Worm (Caenorhabditis elegans): ENCODE results near the gene C33E10.10.

The C33E10.10 gene

DNA sequence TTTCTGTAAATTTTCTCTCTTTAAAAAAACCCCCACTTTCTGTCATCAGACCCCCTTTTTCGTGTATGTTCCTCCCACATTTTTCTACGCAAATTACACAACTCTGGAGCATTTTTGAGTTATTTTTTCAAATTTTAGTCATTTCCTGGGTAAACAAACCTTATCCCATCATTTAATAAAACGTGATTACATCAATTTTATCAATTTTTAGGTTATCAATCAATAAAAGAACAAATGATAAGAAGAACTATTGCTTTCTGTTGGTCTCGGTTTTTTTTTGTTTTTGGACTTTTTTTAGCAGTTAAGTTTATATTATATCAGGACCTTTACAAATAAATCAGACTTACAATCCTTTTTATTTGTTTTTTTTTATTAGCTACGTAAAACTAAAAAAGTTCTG, 34.6 kb upstream of the C33E10.10 start, which contains the start of gene C53C11.2:
TSS of gene C53C11.2 (plus strand) at position 284 of the 400 bp plus-strand sequence.
- TF ChIP-seq pax-3 (tag; optimal IDR thresholded peaks at IDR 0.05) (no peak), unc-130 (tag; optimal IDR thresholded peaks at IDR 0.05) (no peak), nhr-76 (tag; optimal IDR thresholded peaks at IDR 0.05) (no peak), lin-13 (GFP tag; optimal IDR thresholded peaks at IDR 0.05) (no peak), tlp-1 (tag; optimal IDR thresholded peaks at IDR 0.05) (peak; percentile 36), elt-2 (tag; optimal IDR thresholded peaks at IDR 0.05) (peak; percentile 26), ztf-11 (tag; optimal IDR thresholded peaks at IDR 0.05) (no peak), mep-1 (tag; optimal IDR thresholded peaks at IDR 0.05) (no peak), irx-1 (tag; optimal IDR thresholded peaks at IDR 0.05) (no peak), nhr-28 (tag; optimal IDR thresholded peaks at IDR 0.05) (no peak)

DNA sequence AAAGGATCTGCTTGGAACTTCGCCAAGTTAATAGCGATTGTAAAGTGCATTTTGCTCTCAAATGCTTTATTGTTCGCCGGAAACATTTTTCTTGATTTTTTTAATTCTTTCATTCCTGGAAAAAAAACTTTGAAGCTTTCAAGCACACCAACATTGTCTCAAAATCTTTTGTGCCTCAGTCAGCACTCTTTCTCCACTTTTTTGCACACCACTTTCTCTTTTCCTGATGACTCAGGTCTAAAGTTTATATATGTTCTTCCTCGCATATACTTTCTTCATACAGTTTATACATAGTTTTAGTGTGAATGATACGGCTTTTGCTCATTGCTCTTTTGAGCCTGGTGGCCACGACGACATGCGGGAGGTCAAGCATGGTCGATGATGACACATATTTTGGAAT, 32.0 kb upstream of the C33E10.10 start, which contains the start of gene C53C11.5:
TSS of gene C53C11.5 (plus strand) at position 301 of the 400 bp plus-strand sequence.
- TF ChIP-seq skn-1 (tag; optimal IDR thresholded peaks at IDR 0.05): no peak
- TF ChIP-seq lin-15B (tag; optimal IDR thresholded peaks at IDR 0.05): no peak
- no peak for TF ChIP-seq fkh-10 (GFP tag; optimal IDR thresholded peaks at IDR 0.05)
- TF ChIP-seq C34B4.2 (tag; optimal IDR thresholded peaks at IDR 0.05): no peak
- TF ChIP-seq ceh-90 (tag; optimal IDR thresholded peaks at IDR 0.05): no peak
- no peak for TF ChIP-seq zag-1 (tag; optimal IDR thresholded peaks at IDR 0.05)
- no peak for TF ChIP-seq lir-3 (tag; optimal IDR thresholded peaks at IDR 0.05; ENCODE audit: poor library complexity)
- TF ChIP-seq pqm-1 (tag; optimal IDR thresholded peaks at IDR 0.05): no peak
- no peak for TF ChIP-seq tbx-2 (tag; optimal IDR thresholded peaks at IDR 0.05)
- no peak for TF ChIP-seq jun-1 (tag; optimal IDR thresholded peaks at IDR 0.05)
- TF ChIP-seq F16B12.6 (tag; optimal IDR thresholded peaks at IDR 0.05): no peak
- TF ChIP-seq nhr-84 (tag; optimal IDR thresholded peaks at IDR 0.05): no peak

DNA sequence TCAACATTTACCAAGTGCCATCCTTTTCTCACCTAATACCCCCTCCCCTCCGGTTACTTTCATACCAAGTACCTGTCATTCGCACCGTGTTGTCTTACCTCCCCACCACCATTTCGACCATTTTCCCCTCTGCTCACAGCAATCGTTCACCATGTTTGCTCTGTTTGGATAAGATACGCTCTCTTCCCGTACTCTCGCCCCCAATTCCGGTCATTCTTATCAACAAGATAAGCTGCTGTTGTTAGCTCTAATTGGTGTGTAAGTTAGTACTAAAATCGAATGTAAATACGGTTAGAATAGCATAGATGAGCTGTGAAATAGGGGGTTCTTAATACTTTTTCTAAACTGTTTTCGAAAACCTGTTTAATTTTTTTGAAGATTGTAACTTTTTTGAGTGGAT, 28.8 kb upstream of the C33E10.10 start:
- no peak for TF ChIP-seq mef-2 (tag; optimal IDR thresholded peaks at IDR 0.05)
- no peak for TF ChIP-seq lin-13 (GFP tag; optimal IDR thresholded peaks at IDR 0.05)
- no peak for TF ChIP-seq blmp-1 (tag; optimal IDR thresholded peaks at IDR 0.05)
- no peak for TF ChIP-seq pag-3 (tag; optimal IDR thresholded peaks at IDR 0.05; ENCODE audit: borderline replicate concordance, insufficient read depth)
- TF ChIP-seq ets-5 (GFP tag; IDR thresholded peaks at IDR 0.05): no peak
- TF ChIP-seq ztf-4 (tag; optimal IDR thresholded peaks at IDR 0.05): no peak
- no peak for TF ChIP-seq elt-3 (tag; optimal IDR thresholded peaks at IDR 0.05)
- no peak for TF ChIP-seq pqm-1 (tag; optimal IDR thresholded peaks at IDR 0.05)
- TF ChIP-seq snu-23 (GFP tag; optimal IDR thresholded peaks at IDR 0.05): no peak
- no peak for TF ChIP-seq hlh-17 (GFP tag; optimal IDR thresholded peaks at IDR 0.05; ENCODE audit: borderline replicate concordance)
- no peak for TF ChIP-seq tbx-2 (tag; optimal IDR thresholded peaks at IDR 0.05)
- no peak for TF ChIP-seq C34B4.2 (tag; optimal IDR thresholded peaks at IDR 0.05)

DNA sequence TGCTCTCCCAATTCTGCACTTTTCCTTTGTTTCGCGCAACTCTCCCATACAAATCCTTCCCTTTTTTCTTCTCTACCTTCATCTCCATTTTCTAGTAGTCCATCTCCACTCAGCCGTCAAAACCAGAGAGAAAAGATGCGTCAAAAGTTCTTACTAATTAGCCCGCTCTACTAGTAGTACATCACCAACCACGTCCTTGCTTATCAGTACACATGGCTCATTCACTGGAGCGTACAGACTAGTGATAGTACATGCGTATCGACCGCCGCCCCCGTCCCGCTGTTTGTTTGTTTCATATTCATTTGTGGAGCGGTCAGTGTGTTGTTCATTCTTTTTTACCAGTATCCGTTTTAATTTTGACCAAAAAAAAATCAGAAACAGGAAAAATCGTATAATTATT, 27.3 kb upstream of the C33E10.10 start:
- no peak for TF ChIP-seq tbx-2 (tag; optimal IDR thresholded peaks at IDR 0.05)
- TF ChIP-seq swsn-7 (tag; optimal IDR thresholded peaks at IDR 0.05): no peak
- TF ChIP-seq lin-15B (tag; optimal IDR thresholded peaks at IDR 0.05): no peak
- TF ChIP-seq mab-9 (GFP tag; IDR thresholded peaks at IDR 0.05): no peak
- no peak for TF ChIP-seq nhr-28 (tag; optimal IDR thresholded peaks at IDR 0.05)
- TF ChIP-seq nhr-12 (tag; optimal IDR thresholded peaks at IDR 0.05): no peak
- no peak for TF ChIP-seq nhr-20 (tag; optimal IDR thresholded peaks at IDR 0.05)

DNA sequence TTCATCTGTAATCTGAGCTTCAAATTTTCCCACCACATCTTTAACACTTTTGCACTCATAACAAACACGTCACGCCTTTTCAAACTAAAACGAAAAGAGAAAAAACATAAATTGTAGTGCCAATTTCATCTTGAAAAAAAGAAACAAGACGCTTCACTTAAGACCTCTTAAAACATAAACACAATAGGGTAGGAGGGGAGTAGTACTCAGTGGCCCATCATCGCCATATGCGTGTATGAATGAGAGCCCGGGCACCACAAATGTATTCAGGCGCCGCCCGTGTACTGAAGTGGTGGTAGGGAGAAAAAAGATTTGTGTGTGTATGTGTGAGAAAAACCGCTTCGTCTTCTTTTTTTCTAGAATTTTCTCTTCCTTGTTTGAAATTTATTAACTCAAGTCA, 25.4 kb upstream of the C33E10.10 start:
- TF ChIP-seq ceh-90 (tag; optimal IDR thresholded peaks at IDR 0.05): no peak
- no peak for TF ChIP-seq Y116A8C.19 (tag; optimal IDR thresholded peaks at IDR 0.05; ENCODE audit: borderline replicate concordance)
- TF ChIP-seq fkh-4 (tag; optimal IDR thresholded peaks at IDR 0.05; ENCODE audit: borderline replicate concordance): no peak
- TF ChIP-seq fkh-10 (GFP tag; optimal IDR thresholded peaks at IDR 0.05): peak; percentile 62
- peak; percentile 34 for TF ChIP-seq lin-14 (GFP tag; optimal IDR thresholded peaks at IDR 0.05)
- no peak for TF ChIP-seq lin-13 (GFP tag; optimal IDR thresholded peaks at IDR 0.05)
